Fruit fly (Drosophila melanogaster): ENCODE results near the gene CG12219.

Gene CG12219

DNA sequence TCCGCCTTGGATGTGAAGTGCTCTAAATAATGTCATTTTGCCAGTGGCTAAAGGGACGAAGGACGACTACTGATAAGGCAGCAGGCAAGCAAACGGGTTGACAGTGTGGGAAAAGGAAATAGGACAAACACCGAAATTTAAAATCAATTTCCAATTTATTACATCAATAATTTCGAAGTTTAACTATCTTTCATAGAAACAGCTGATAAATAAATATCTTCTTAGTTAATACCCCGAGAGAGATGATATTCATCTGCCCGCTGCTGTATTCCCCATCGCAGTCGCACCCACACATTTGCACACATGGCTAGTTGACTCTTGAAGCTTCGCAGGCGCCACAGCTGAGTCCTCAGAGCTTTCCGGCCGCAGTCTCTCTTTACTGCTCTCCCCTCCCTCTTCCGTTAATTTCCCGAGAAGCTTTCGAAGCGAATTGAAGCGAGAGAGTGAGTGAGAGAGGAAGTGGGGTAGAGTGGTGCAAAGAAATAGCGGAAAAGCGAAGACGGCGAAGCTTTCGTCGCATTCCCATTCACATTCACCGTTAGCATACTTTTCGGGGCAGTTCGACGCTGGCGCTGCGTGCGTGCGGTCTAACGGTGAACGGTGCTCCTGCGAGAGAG, 15.9 kb upstream of the CG12219 start (continued):
- TF ChIP-seq ftz-f1 (GFP tag; optimal IDR thresholded peaks at IDR 0.05), result no peak
- no peak for TF ChIP-seq en (GFP tag; optimal IDR thresholded peaks at IDR 0.05)
- peak; percentile 51 for TF ChIP-seq CG34376 (GFP tag; optimal IDR thresholded peaks at IDR 0.05)
- no peak for TF ChIP-seq CG2199 (GFP tag; IDR thresholded peaks at IDR 0.05)
- TF ChIP-seq pb (GFP tag; optimal IDR thresholded peaks at IDR 0.05), result peak; percentile 35
- no peak for TF ChIP-seq CG30431 (GFP tag; optimal IDR thresholded peaks at IDR 0.05)
- TF ChIP-seq ap (GFP tag; IDR thresholded peaks at IDR 0.05), result peak; percentile 51
- TF ChIP-seq CG12071 (GFP tag; optimal IDR thresholded peaks at IDR 0.05), result peak; percentile 44
- TF ChIP-seq tap (tag; optimal IDR thresholded peaks at IDR 0.05), result peak; percentile 53
- peak; percentile 51; the same call in 1 of the 2 replicates for TF ChIP-seq CG9215 (GFP tag; IDR thresholded peaks at IDR 0.05)
- TF ChIP-seq usp (GFP tag; optimal IDR thresholded peaks at IDR 0.05), result no peak
- no peak for TF ChIP-seq CG34224 (GFP tag; IDR thresholded peaks at IDR 0.05; ENCODE audit: partially characterized antibody)
- TF ChIP-seq br (optimal IDR thresholded peaks at IDR 0.05), result no peak
- no peak for TF ChIP-seq Sox100B (GFP tag; optimal IDR thresholded peaks at IDR 0.05)
- TF ChIP-seq CG10979 (tag; optimal IDR thresholded peaks at IDR 0.05), result no peak
- peak; percentile 5 for TF ChIP-seq CTCF (GFP tag; optimal IDR thresholded peaks at IDR 0.05)
- peak; percentile 33; the same call in 1 of the 2 replicates for TF ChIP-seq CG4404 (GFP tag; IDR thresholded peaks at IDR 0.05)
- no peak for TF ChIP-seq Atf3 (GFP tag; optimal IDR thresholded peaks at IDR 0.05)
- no peak for TF ChIP-seq CG1647 (GFP tag; optimal IDR thresholded peaks at IDR 0.05)
- TF ChIP-seq Dll (GFP tag; IDR thresholded peaks at IDR 0.05; ENCODE audit: partially characterized antibody), result no peak
- TF ChIP-seq gfzf (GFP tag; optimal IDR thresholded peaks at IDR 0.05), result no peak
- TF ChIP-seq CG10321 (GFP tag; IDR thresholded peaks at IDR 0.05), result no peak
- TF ChIP-seq crp (GFP tag; optimal IDR thresholded peaks at IDR 0.05), result peak in 1 of 2 experiments; percentile 26
- TF ChIP-seq CG12769 (tag; optimal IDR thresholded peaks at IDR 0.05), result peak; percentile 83
- no peak for TF ChIP-seq luna (GFP tag; optimal IDR thresholded peaks at IDR 0.05)
- no peak for TF ChIP-seq dati (GFP tag; IDR thresholded peaks at IDR 0.05)
- no peak for TF ChIP-seq grn (GFP tag; optimal IDR thresholded peaks at IDR 0.05)
- no peak for TF ChIP-seq CG4360 (GFP tag; IDR thresholded peaks at IDR 0.05)
- peak; percentile 66; the same call in 1 of the 2 replicates for TF ChIP-seq NFAT (GFP tag; IDR thresholded peaks at IDR 0.05)
- TF ChIP-seq grau (tag; optimal IDR thresholded peaks at IDR 0.05), result peak; percentile 66
- no peak for TF ChIP-seq knrl (GFP tag; IDR thresholded peaks at IDR 0.05; ENCODE audit: partially characterized antibody)
- no peak for TF ChIP-seq Side (GFP tag; optimal IDR thresholded peaks at IDR 0.05)
- TF ChIP-seq CG31224 (GFP tag; IDR thresholded peaks at IDR 0.05), result peak; percentile 57; the same call in 1 of the 2 replicates
- no peak for TF ChIP-seq CG2129 (GFP tag; IDR thresholded peaks at IDR 0.05; ENCODE audit: partially characterized antibody)
- peak; percentile 31 for TF ChIP-seq mam (GFP tag; optimal IDR thresholded peaks at IDR 0.05)
- TF ChIP-seq Dip3 (GFP tag; optimal IDR thresholded peaks at IDR 0.05), result peak; percentile 36
- peak; percentile 39 to 74 for TF ChIP-seq Hr51 (GFP tag; optimal IDR thresholded peaks at IDR 0.05)
- peak; percentile 57 for TF ChIP-seq CG6683 (GFP tag; optimal IDR thresholded peaks at IDR 0.05)
- peak; percentile 73 for TF ChIP-seq Dbx (GFP tag; IDR thresholded peaks at IDR 0.05)
- no peak for TF ChIP-seq tup (GFP tag; optimal IDR thresholded peaks at IDR 0.05)
- TF ChIP-seq psq (GFP tag; optimal IDR thresholded peaks at IDR 0.05), result no peak
- peak; percentile 28; the same call in 1 of the 2 replicates for TF ChIP-seq sim (GFP tag; IDR thresholded peaks at IDR 0.05)
- peak; percentile 77 for TF ChIP-seq CG32532 (GFP tag; IDR thresholded peaks at IDR 0.05)
- TF ChIP-seq CG7357 (GFP tag; IDR thresholded peaks at IDR 0.05), result 0 out of 3 replicates have a peak, but pooled peaks have one; percentile 38
- TF ChIP-seq ERR (GFP tag; optimal IDR thresholded peaks at IDR 0.05), result no peak
- TF ChIP-seq Adf1 (GFP tag; IDR thresholded peaks at IDR 0.05), result peak; percentile 18; the same call in 1 of the 2 replicates
- no peak for TF ChIP-seq Eip74EF (GFP tag; optimal IDR thresholded peaks at IDR 0.05)
- no peak for TF ChIP-seq z (GFP tag; IDR thresholded peaks at IDR 0.05)
- peak; percentile 61 for TF ChIP-seq CG1233 (GFP tag; optimal IDR thresholded peaks at IDR 0.05)
- TF ChIP-seq CG14441 (GFP tag; IDR thresholded peaks at IDR 0.05), result peak; percentile 67
- TF ChIP-seq Xrp1 (GFP tag; IDR thresholded peaks at IDR 0.05), result peak; percentile 70
